Fruit fly (Drosophila melanogaster) whole organism: Measurements from ENCODE around the gene MFS18.

Source experiments
- CG8478 ChIP-seq: fragments of >200 bp; optimal IDR thresholded peaks from 2 replicates; lab custom pipeline; 2018; ENCODE audit warnings: inconsistent platforms
- Dll ChIP-seq: fragments of >200 bp; optimal IDR thresholded peaks from 2 replicates; lab custom pipeline; 2017
- EcR ChIP-seq, 2 experiments: fragments of >200 bp; optimal IDR thresholded peaks; 2 replicates each; lab custom pipeline; 2017; ENCODE audit warnings: missing biosample characterization in 2 of 2, missing genetic modification characterization in 2 of 2, missing genetic modification reagents in 2 of 2
- pan ChIP-seq: fragments of >200 bp; optimal IDR thresholded peaks from 2 replicates; lab custom pipeline; 2017
- psq ChIP-seq: fragments of >200 bp; optimal IDR thresholded peaks from 2 replicates; lab custom pipeline; 2017
- usp ChIP-seq: fragments of >200 bp; optimal IDR thresholded peaks from 2 replicates; lab custom pipeline; 2017; ENCODE audit warnings: missing biosample characterization, missing genetic modification characterization, mixed read lengths

MFS18 gene

dm6 chr2L:4410855-4411254 lies 37.6 kb downstream of the MFS18 start, which contains the start of gene CG43055:
CG43055 (plus strand) TSS chr2L:4411155.
- TF ChIP-seq EcR (GFP tag; optimal IDR thresholded peaks at IDR 0.05; lab: Kevin White, UChicago) (no peak), usp (GFP tag; lab: Kevin White, UChicago) (no peak), CG8478 (lab: Kevin White, UChicago) (no peak), Dll (lab: Kevin White, UChicago) (no peak), pan (lab: Kevin White, UChicago) (no peak), psq (lab: Kevin White, UChicago) (no peak)

DNA sequence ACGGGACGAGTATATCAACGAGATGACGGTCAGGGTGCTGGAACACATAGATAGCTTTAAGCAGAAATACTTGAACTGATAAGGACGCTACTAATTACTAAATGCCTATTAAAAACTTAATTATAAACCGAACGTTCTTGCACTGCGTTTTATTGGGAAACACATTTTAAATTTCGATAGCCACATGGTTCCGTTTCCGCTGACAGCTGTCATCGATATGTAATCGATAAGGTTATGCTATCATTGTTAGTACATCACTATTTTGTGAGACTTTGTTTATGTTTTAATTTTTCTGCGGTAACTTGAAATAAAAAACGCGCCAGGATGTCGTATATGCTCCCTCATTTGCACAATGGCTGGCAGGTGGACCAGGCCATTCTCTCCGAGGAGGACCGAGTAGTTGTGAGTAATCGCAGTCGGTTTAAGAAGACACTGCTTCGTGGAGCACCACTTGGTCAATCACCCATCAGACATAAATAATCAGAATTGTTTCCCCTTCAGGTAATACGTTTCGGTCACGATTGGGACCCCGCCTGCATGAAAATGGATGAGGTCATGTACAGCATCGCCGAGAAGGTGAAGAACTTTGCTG lies 45.3 kb downstream of the MFS18 start, which contains the start of gene Dim1:
TSS of gene Dim1 (plus strand) at position 239 of the 592 bp plus-strand sequence.
- TF ChIP-seq CG8478 (lab: Kevin White, UChicago) (no peak), pan (lab: Kevin White, UChicago) (no peak), EcR (GFP tag; optimal IDR thresholded peaks at IDR 0.05; lab: Kevin White, UChicago) (no peak), Dll (lab: Kevin White, UChicago) (no peak), usp (GFP tag; lab: Kevin White, UChicago) (no peak), psq (lab: Kevin White, UChicago) (no peak)

DNA sequence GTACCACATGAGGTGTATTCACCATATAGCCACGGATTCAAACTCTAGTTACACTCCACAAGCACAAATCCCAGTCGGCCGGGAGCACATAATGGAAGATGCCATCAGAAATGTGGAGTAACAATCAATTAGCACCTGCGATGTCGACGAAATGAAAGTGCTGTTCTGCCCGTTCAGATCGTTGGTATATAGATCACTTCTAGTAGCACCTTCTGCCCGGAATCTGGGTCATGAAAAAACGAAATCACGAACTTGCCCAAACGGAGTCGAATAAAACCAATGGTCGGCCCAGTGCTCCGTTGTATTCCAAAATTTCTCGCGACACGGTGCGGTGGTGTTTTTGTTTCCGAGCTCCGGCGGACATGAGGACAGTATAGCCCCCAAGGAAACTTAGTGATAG lies 47.8 kb downstream of the MFS18 start, which contains the start of gene CG33003:
TSS of gene CG33003 (plus strand) at position 301 of the 400 bp plus-strand sequence.
- TF ChIP-seq pan (lab: Kevin White, UChicago) (no peak), EcR (GFP tag; optimal IDR thresholded peaks at IDR 0.05; lab: Kevin White, UChicago) (no peak), Dll (lab: Kevin White, UChicago) (no peak), usp (GFP tag; lab: Kevin White, UChicago) (no peak), CG8478 (lab: Kevin White, UChicago) (no peak), psq (lab: Kevin White, UChicago) (no peak)
